Worm (Caenorhabditis elegans): ENCODE data around the gene Y47D7A.11.

Y47D7A.11 gene

DNA sequence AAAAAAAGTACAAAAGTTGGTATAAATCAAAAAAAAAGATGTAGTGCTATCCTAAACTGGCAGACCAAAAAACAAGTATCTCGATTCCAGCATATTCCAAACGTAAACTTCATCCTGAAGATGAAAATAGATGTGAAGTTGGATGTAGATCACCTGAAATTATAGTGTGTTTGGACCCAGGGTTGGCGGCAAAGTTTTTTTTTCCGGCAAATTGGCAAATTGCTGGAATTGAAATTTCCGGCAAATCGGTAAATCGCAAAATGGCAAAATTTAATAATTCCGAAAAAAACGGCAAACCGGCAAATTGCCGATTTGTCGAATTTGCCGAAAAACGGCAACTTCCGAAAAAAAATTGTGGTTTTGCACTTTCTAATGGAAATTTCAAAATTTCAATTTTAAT lies 43.6 kb downstream of the Y47D7A.11 start, which contains the start of gene F13A2.2:
TSS of gene F13A2.2 (minus strand) at position 101 of the 400 bp plus-strand sequence.
- TF ChIP-seq lin-32 (GFP tag; optimal IDR thresholded peaks at IDR 0.05) (no peak), nhr-76 (tag; optimal IDR thresholded peaks at IDR 0.05) (no peak)

DNA sequence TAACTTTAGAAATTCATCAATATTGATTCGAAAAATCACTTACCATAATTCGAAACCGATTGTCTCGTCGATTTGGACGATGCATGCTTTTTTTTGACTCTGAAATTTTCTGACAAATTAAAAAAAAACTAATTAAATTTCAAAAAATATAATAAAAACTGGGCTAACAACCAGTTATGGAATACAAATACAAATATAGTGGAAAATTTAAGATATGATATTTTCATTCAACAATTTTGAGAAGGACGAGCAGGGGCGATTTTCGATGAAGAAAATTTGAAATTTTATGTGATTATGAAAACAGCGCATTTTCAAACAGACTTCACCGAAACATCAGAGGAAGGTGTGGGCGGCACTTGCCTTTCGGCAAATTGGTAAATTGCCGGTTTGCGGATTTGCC lies 45.8 kb downstream of the Y47D7A.11 start, which contains the start of gene F13A2.1:
TSS of gene F13A2.1 (minus strand) at position 101 of the 400 bp plus-strand sequence.
- no peak for TF ChIP-seq M03D4.4 (tag; optimal IDR thresholded peaks at IDR 0.05)
- no peak for TF ChIP-seq nhr-28 (tag; optimal IDR thresholded peaks at IDR 0.05)

Measured in whole organism, mixed stage, embryonic.